Worm (Caenorhabditis elegans): ENCODE measurements around the gene Y97E10AR.4.

Gene Y97E10AR.4

DNA sequence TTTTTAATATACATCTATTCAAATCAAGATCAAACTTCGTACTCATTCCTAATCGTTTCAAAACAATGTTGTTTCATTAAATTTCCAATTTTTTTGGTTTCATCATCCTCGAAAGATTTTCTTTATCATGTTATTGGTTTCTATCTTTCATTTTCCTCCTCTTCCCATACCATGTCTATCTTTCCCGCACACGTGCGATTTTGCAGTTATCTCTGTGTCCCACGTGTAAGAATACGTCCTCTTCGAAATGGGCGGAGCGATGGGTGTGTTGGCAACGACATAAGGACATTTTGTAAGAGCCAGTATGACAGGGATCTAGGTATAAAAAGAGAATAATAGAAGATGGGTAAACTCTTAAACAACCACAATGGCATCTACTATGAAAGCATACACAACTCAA, 16.3 kb upstream of the Y97E10AR.4 start, which contains the start of gene F43H9.4:
F43H9.4 (plus strand) TSS at position 366 of the 400 bp plus-strand sequence.
- TF ChIP-seq lin-15B (tag; optimal IDR thresholded peaks at IDR 0.05) = no peak
- peak; percentile 85 for TF ChIP-seq nhr-43 (tag; optimal IDR thresholded peaks at IDR 0.05; ENCODE audit: poor library complexity, severe bottlenecking)
- TF ChIP-seq elt-3 (tag; optimal IDR thresholded peaks at IDR 0.05) = peak in 1 of 3 experiments; percentile 10
- no peak for TF ChIP-seq nhr-237 (tag; optimal IDR thresholded peaks at IDR 0.05)
- TF ChIP-seq mdl-1 (tag; optimal IDR thresholded peaks at IDR 0.05) = peak; percentile 49
- TF ChIP-seq nhr-23 (tag; optimal IDR thresholded peaks at IDR 0.05) = peak; percentile 28
- no peak for TF ChIP-seq ztf-4 (tag; optimal IDR thresholded peaks at IDR 0.05)
- no peak for TF ChIP-seq nhr-76 (tag; optimal IDR thresholded peaks at IDR 0.05)

- TF ChIP-seq nhr-77 (tag; optimal IDR thresholded peaks at IDR 0.05) (no peak), mdl-1 (tag; optimal IDR thresholded peaks at IDR 0.05) (no peak), nhr-11 (tag; optimal IDR thresholded peaks at IDR 0.05) (no peak), tbx-2 (tag; optimal IDR thresholded peaks at IDR 0.05) (no peak), unc-62 (GFP tag; optimal IDR thresholded peaks at IDR 0.05) (no peak), nhr-43 (tag; optimal IDR thresholded peaks at IDR 0.05; ENCODE audit: poor library complexity, severe bottlenecking) (peak; percentile 2), nhr-76 (tag; optimal IDR thresholded peaks at IDR 0.05) (no peak), ceh-16 (tag; optimal IDR thresholded peaks at IDR 0.05) (no peak), nfya-1 (tag; optimal IDR thresholded peaks at IDR 0.05; ENCODE audit: insufficient read depth) (no peak), daf-12 (tag; optimal IDR thresholded peaks at IDR 0.05) (no peak), fos-1 (tag; optimal IDR thresholded peaks at IDR 0.05) (no peak), nhr-25 (tag; optimal IDR thresholded peaks at IDR 0.05) (peak; percentile 3), fkh-2 (tag; optimal IDR thresholded peaks at IDR 0.05) (no peak), ceh-82 (tag; optimal IDR thresholded peaks at IDR 0.05) (no peak), ceh-28 (tag; optimal IDR thresholded peaks at IDR 0.05) (no peak), elt-2 (tag; optimal IDR thresholded peaks at IDR 0.05) (no peak), unc-39 (tag; optimal IDR thresholded peaks at IDR 0.05) (no peak), fkh-10 (GFP tag; optimal IDR thresholded peaks at IDR 0.05) (no peak), elt-1 (tag; optimal IDR thresholded peaks at IDR 0.05) (peak; percentile 80), snpc-4 (tag; optimal IDR thresholded peaks at IDR 0.05) (no peak), nhr-67 (tag; optimal IDR thresholded peaks at IDR 0.05) (no peak)
Observed at ce11 chrV:8025259-8025658, 15.2 kb upstream of the Y97E10AR.4 start.

ce11 chrV:8024752-8025151, 14.7 kb upstream of the Y97E10AR.4 start, which contains the start of gene F43H9.3:
F43H9.3 (minus strand) TSS chrV:8024940.
- TF ChIP-seq R02D3.7 (tag; optimal IDR thresholded peaks at IDR 0.05) (peak; percentile 89), ceh-9 (tag; optimal IDR thresholded peaks at IDR 0.05) (no peak), hmg-11 (tag; optimal IDR thresholded peaks at IDR 0.05) (peak; percentile 18), fos-1 (tag; optimal IDR thresholded peaks at IDR 0.05) (no peak), fkh-10 (GFP tag; optimal IDR thresholded peaks at IDR 0.05) (no peak), lin-39 (tag; optimal IDR thresholded peaks at IDR 0.05) (no peak), aly-2 (tag; optimal IDR thresholded peaks at IDR 0.05) (no peak), unc-39 (tag; optimal IDR thresholded peaks at IDR 0.05) (no peak), nhr-23 (tag; optimal IDR thresholded peaks at IDR 0.05) (no peak), lin-15B (tag; optimal IDR thresholded peaks at IDR 0.05) (peak; percentile 2), pha-4 (tag; optimal IDR thresholded peaks at IDR 0.05) (peak; percentile 30), ama-1 (optimal IDR thresholded peaks at IDR 0.05) (no peak), nfya-1 (tag; optimal IDR thresholded peaks at IDR 0.05; ENCODE audit: insufficient read depth) (peak; percentile 28)

ce11 chrV:8022040-8022439, 12.0 kb upstream of the Y97E10AR.4 start, which contains the start of gene ech-3:
ech-3 (plus strand) TSS chrV:8022217.
- TF ChIP-seq pha-4 (tag; optimal IDR thresholded peaks at IDR 0.05) (peak; percentile 51), nhr-12 (tag; optimal IDR thresholded peaks at IDR 0.05) (no peak), elt-2 (tag; optimal IDR thresholded peaks at IDR 0.05) (peak; percentile 39), ceh-82 (tag; optimal IDR thresholded peaks at IDR 0.05) (no peak), ceh-28 (tag; optimal IDR thresholded peaks at IDR 0.05) (peak; percentile 75), pqm-1 (tag; optimal IDR thresholded peaks at IDR 0.05) (peak; percentile 21), hmg-11 (tag; optimal IDR thresholded peaks at IDR 0.05) (no peak), egl-27 (tag; optimal IDR thresholded peaks at IDR 0.05) (no peak)

All from whole organism, L3 larva.